Fruit fly (Drosophila melanogaster) whole organism, embryonic: ENCODE measurements around the gene CG15772.

Experiments
- Adf1 ChIP-seq: fragments of 200-800 bp; sonication (Bioruptor generic); IDR thresholded peaks from 2 replicates; pipeline ENCODE4 v1.3.6; 2022; ENCODE audit warnings: missing biosample characterization, missing genetic modification characterization
- Aef1 ChIP-seq: fragments of 200-800 bp; sonication (Bioruptor generic); IDR thresholded peaks from 3 replicates; pipeline ENCODE4 v1.3.6; 2022; ENCODE audit warnings: missing biosample characterization, missing genetic modification characterization
- Antp ChIP-seq: fragments of 200-800 bp; sonication (Bioruptor generic); optimal IDR thresholded peaks from 3 replicates; lab custom pipeline; 2016; ENCODE audit warnings: missing biosample characterization, missing genetic modification characterization
- CG11560 ChIP-seq: fragments of 200-800 bp; sonication (Bioruptor generic); IDR thresholded peaks from 3 replicates; pipeline ENCODE4 v1.3.6; 2022; ENCODE audit warnings: missing biosample characterization, missing genetic modification characterization
- CG11695 ChIP-seq: fragments of 200-800 bp; sonication (Bioruptor generic); IDR thresholded peaks from 3 replicates; pipeline ENCODE4 v1.3.6; 2022; ENCODE audit warnings: missing biosample characterization, missing genetic modification characterization
- CG15514 ChIP-seq: fragments of 200-800 bp; sonication (Bioruptor generic); optimal IDR thresholded peaks from 3 replicates; lab custom pipeline; 2017; ENCODE audit warnings: missing biosample characterization, missing genetic modification characterization, mild to moderate bottlenecking, moderate library complexity, missing genetic modification reagents
- CG32532 ChIP-seq: fragments of 200-800 bp; sonication (Bioruptor generic); IDR thresholded peaks from 2 replicates; pipeline ENCODE4 v1.3.6; 2022; ENCODE audit warnings: missing biosample characterization, missing genetic modification characterization
- CG3847 ChIP-seq: fragments of 200-800 bp; sonication (Bioruptor generic); IDR thresholded peaks from 2 replicates; pipeline ENCODE4 v1.3.6; 2022; ENCODE audit warnings: missing biosample characterization, missing genetic modification characterization
- CG4404 ChIP-seq: fragments of 200-800 bp; sonication (Bioruptor generic); IDR thresholded peaks from 2 replicates; pipeline ENCODE4 v1.3.6; 2022; ENCODE audit warnings: missing biosample characterization, missing genetic modification characterization
- CG4424 ChIP-seq: fragments of 200-800 bp; sonication (Bioruptor generic); optimal IDR thresholded peaks from 3 replicates; lab custom pipeline; 2016; ENCODE audit warnings: missing biosample characterization, missing genetic modification characterization
- CG6175 ChIP-seq: fragments of 200-800 bp; sonication (Bioruptor generic); IDR thresholded peaks from 3 replicates; pipeline ENCODE4 v1.3.6; 2022; ENCODE audit warnings: missing biosample characterization, missing genetic modification characterization
- CG7839 ChIP-seq: fragments of 200-800 bp; sonication (Bioruptor generic); optimal IDR thresholded peaks from 3 replicates; lab custom pipeline; 2018; ENCODE audit warnings: missing biosample characterization, mild to moderate bottlenecking, missing genetic modification characterization, moderate library complexity
- D ChIP-seq, 2 experiments: fragments of 200-800 bp in 1 of 2; fragments of >200 bp in 1 of 2; sonication (Bioruptor generic) in 1 of 2; optimal IDR thresholded peaks; 2 replicates in 1 of 2; 3 replicates in 1 of 2; lab custom pipeline; 2017; ENCODE audit warnings: mild to moderate bottlenecking in 1 of 2, missing biosample characterization in 1 of 2, missing genetic modification characterization in 1 of 2, missing genetic modification reagents in 1 of 2
- D19B ChIP-seq: fragments of 200-800 bp; sonication (Bioruptor generic); optimal IDR thresholded peaks from 2 replicates; lab custom pipeline; 2017; ENCODE audit warnings: missing biosample characterization, mild to moderate bottlenecking, missing genetic modification characterization
- Drgx ChIP-seq: fragments of 200-800 bp; sonication (Bioruptor generic); IDR thresholded peaks from 2 replicates; pipeline ENCODE4 v1.3.6; 2022; ENCODE audit warnings: missing biosample characterization, missing genetic modification characterization
- E2f1 ChIP-seq: fragments of 200-800 bp; sonication (Bioruptor generic); IDR thresholded peaks from 2 replicates; pipeline ENCODE4 v1.3.6; 2022; ENCODE audit warnings: missing biosample characterization, missing genetic modification characterization
- Ets65A ChIP-seq: fragments of 200-800 bp; sonication (Bioruptor generic); peaks from one replicate; lab custom pipeline; 2016; ENCODE audit warnings: missing biosample characterization, missing genetic modification characterization
- Lim3 ChIP-seq: fragments of 200-800 bp; sonication (Bioruptor generic); IDR thresholded peaks from 2 replicates; pipeline ENCODE4 v1.3.6; 2022; ENCODE audit warnings: missing biosample characterization, missing genetic modification characterization
- MBD-R2 ChIP-seq: fragments of 200-800 bp; sonication (Bioruptor generic); IDR thresholded peaks from 2 replicates; pipeline ENCODE4 v1.3.6; 2022; ENCODE audit warnings: missing biosample characterization, missing genetic modification characterization
- Meics ChIP-seq: fragments of 200-800 bp; sonication (Bioruptor generic); optimal IDR thresholded peaks from 2 replicates; lab custom pipeline; 2017; ENCODE audit warnings: missing biosample characterization, mild to moderate bottlenecking, missing genetic modification characterization
- Mrtf ChIP-seq: fragments of 200-800 bp; sonication (Bioruptor generic); IDR thresholded peaks from 3 replicates; pipeline ENCODE4 v1.3.6; 2022; ENCODE audit warnings: missing biosample characterization, missing genetic modification characterization
- Ptx1 ChIP-seq: fragments of 200-800 bp; sonication (Bioruptor generic); IDR thresholded peaks from 2 replicates; pipeline ENCODE4 v1.3.6; 2022; ENCODE audit warnings: missing biosample characterization, missing genetic modification characterization
- Ravus ChIP-seq: fragments of 200-800 bp; sonication (Bioruptor generic); IDR thresholded peaks from 2 replicates; pipeline ENCODE4 v1.3.6; 2022; ENCODE audit warnings: missing biosample characterization, missing genetic modification characterization
- Rfx ChIP-seq: fragments of 200-800 bp; sonication (Bioruptor generic); IDR thresholded peaks from 2 replicates; pipeline ENCODE4 v1.3.6; 2022; ENCODE audit warnings: missing biosample characterization, missing genetic modification characterization
- Sox102F ChIP-seq: fragments of 200-800 bp; sonication (Bioruptor generic); optimal IDR thresholded peaks from 2 replicates; lab custom pipeline; 2018; ENCODE audit warnings: missing biosample characterization, mild to moderate bottlenecking, missing genetic modification characterization, moderate library complexity
- Ssrp ChIP-seq: fragments of 200-800 bp; sonication (Bioruptor generic); optimal IDR thresholded peaks from 2 replicates; lab custom pipeline; 2018; ENCODE audit warnings: missing biosample characterization, mild to moderate bottlenecking, missing genetic modification characterization, moderate library complexity
- Xbp1 ChIP-seq: fragments of 200-800 bp; sonication (Bioruptor generic); optimal IDR thresholded peaks from 3 replicates; lab custom pipeline; 2016; ENCODE audit warnings: missing biosample characterization, mild to moderate bottlenecking, missing genetic modification characterization
- Xrp1 ChIP-seq: fragments of 200-800 bp; sonication (Bioruptor generic); IDR thresholded peaks from 2 replicates; pipeline ENCODE4 v1.3.6; 2022; ENCODE audit warnings: missing biosample characterization, missing genetic modification characterization
- ara ChIP-seq: fragments of 200-800 bp; sonication (Bioruptor generic); IDR thresholded peaks from 2 replicates; pipeline ENCODE4 v1.3.6; 2022; ENCODE audit warnings: missing biosample characterization, missing genetic modification characterization
- ci ChIP-seq: fragments of 200-800 bp; sonication (Bioruptor generic); IDR thresholded peaks from 3 replicates; pipeline ENCODE4 v1.3.6; 2022; ENCODE audit warnings: missing biosample characterization, missing genetic modification characterization
- crol ChIP-seq: fragments of 200-800 bp; sonication (Bioruptor generic); IDR thresholded peaks from 2 replicates; pipeline ENCODE4 v1.3.6; 2022; ENCODE audit warnings: missing biosample characterization, missing genetic modification characterization
- cwo ChIP-seq: fragments of 200-800 bp; sonication (Bioruptor generic); optimal IDR thresholded peaks from 3 replicates; lab custom pipeline; 2017; ENCODE audit warnings: missing biosample characterization, missing genetic modification characterization, mild to moderate bottlenecking, moderate library complexity, missing genetic modification reagents
- dmrt99B ChIP-seq: fragments of 200-800 bp; sonication (Bioruptor generic); optimal IDR thresholded peaks from 2 replicates; lab custom pipeline; 2018; ENCODE audit warnings: missing biosample characterization, mild to moderate bottlenecking, missing genetic modification characterization, moderate library complexity
- dysf ChIP-seq: fragments of 200-800 bp; sonication (Bioruptor generic); IDR thresholded peaks from 3 replicates; pipeline ENCODE4 v1.3.6; 2022; ENCODE audit warnings: missing biosample characterization, missing genetic modification characterization
- en ChIP-seq: fragments of 200-800 bp; sonication (Bioruptor generic); optimal IDR thresholded peaks from 2 replicates; lab custom pipeline; 2016; ENCODE audit warnings: missing biosample characterization, missing genetic modification characterization
- esg ChIP-seq: fragments of 200-800 bp; sonication (Bioruptor generic); conservative IDR thresholded peaks from 2 replicates; pipeline ENCODE4 v1.3.6; 2022; ENCODE audit warnings: missing biosample characterization, missing genetic modification characterization
- ewg ChIP-seq: fragments of 200-800 bp; sonication (Bioruptor generic); optimal IDR thresholded peaks from 3 replicates; lab custom pipeline; 2017; ENCODE audit warnings: mild to moderate bottlenecking, missing biosample characterization, missing genetic modification reagents, missing genetic modification characterization
- fd96Cb ChIP-seq: fragments of 200-800 bp; sonication (Bioruptor generic); optimal IDR thresholded peaks from 2 replicates; lab custom pipeline; 2018; ENCODE audit warnings: missing biosample characterization, mild to moderate bottlenecking, missing genetic modification characterization, moderate library complexity
- gem ChIP-seq: fragments of 200-800 bp; sonication (Bioruptor generic); optimal IDR thresholded peaks from 2 replicates; lab custom pipeline; 2019; ENCODE audit warnings: missing biosample characterization, mild to moderate bottlenecking, missing genetic modification characterization, moderate library complexity
- gfzf ChIP-seq: fragments of 200-800 bp; sonication (Bioruptor generic); optimal IDR thresholded peaks from 2 replicates; lab custom pipeline; 2016; ENCODE audit warnings: missing biosample characterization, mild to moderate bottlenecking, missing genetic modification characterization, moderate library complexity
- grau ChIP-seq: fragments of 200-800 bp; optimal IDR thresholded peaks from 3 replicates; lab custom pipeline; 2019; ENCODE audit warnings: missing biosample characterization, mild to moderate bottlenecking, missing genetic modification characterization, moderate library complexity
- klu ChIP-seq: fragments of 200-800 bp; sonication (Bioruptor generic); IDR thresholded peaks from 2 replicates; pipeline ENCODE4 v1.3.6; 2022; ENCODE audit warnings: missing biosample characterization, missing genetic modification characterization
- knrl ChIP-seq: fragments of 200-800 bp; sonication (Bioruptor generic); IDR thresholded peaks from 3 replicates; pipeline ENCODE4 v1.3.6; 2022; ENCODE audit warnings: missing biosample characterization, missing genetic modification characterization; ENCODE audit not compliant: partially characterized antibody
- lab ChIP-seq: fragments of 200-800 bp; sonication (Bioruptor generic); optimal IDR thresholded peaks from 3 replicates; lab custom pipeline; 2017; ENCODE audit warnings: missing biosample characterization, missing genetic modification characterization, mild to moderate bottlenecking, moderate library complexity, missing genetic modification reagents
- lmd ChIP-seq: fragments of 200-800 bp; sonication (Bioruptor generic); IDR thresholded peaks from 2 replicates; pipeline ENCODE4 v1.3.6; 2022; ENCODE audit warnings: missing biosample characterization, missing genetic modification characterization
- mld ChIP-seq: fragments of 200-800 bp; sonication (Bioruptor generic); IDR thresholded peaks from 3 replicates; pipeline ENCODE4 v1.3.6; 2022; ENCODE audit warnings: missing biosample characterization, missing genetic modification characterization; ENCODE audit not compliant: partially characterized antibody
- otp ChIP-seq: fragments of 200-800 bp; sonication (Bioruptor generic); IDR thresholded peaks from 3 replicates; pipeline ENCODE4, ENCODE4 v1.3.6; 2022; ENCODE audit warnings: missing biosample characterization, missing genetic modification characterization
- sob ChIP-seq: fragments of 200-800 bp; sonication (Bioruptor generic); IDR thresholded peaks from 2 replicates; pipeline ENCODE4 v1.3.6; 2022; ENCODE audit warnings: missing biosample characterization, missing genetic modification characterization
- ttk ChIP-seq: fragments of 200-800 bp; sonication (Bioruptor generic); IDR thresholded peaks from 2 replicates; pipeline ENCODE4 v2.1.2; 2022; ENCODE audit warnings: missing biosample characterization, missing genetic modification characterization
- zfh1 ChIP-seq: fragments of 200-800 bp; sonication (Bioruptor generic); IDR thresholded peaks from 3 replicates; pipeline ENCODE4 v1.3.6; 2022; ENCODE audit warnings: missing biosample characterization, missing genetic modification characterization

Gene CG15772

DNA sequence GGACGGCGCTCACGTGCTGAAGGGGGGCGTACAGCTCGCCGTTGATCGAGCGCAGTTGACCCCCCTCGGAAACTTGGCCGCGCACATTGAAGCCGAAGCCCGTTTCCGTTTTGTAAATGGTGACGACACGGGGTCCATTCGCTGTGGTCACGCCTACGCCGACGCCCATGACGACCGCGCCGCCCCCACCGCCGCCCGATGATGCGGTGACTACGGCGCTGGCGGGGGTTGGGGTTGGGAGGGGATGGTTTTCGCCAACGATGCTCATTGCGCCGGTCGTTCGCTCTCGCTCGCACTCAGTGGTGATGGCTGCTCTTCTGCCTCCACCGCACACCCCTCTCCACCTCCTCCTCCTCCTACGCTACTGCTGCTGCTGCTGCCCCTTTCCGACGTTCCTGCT, 14.9 kb upstream of the CG15772 start (continued):
- TF ChIP-seq E2f1 (GFP tag; lab: Robert Waterston, UW) (peak; percentile 17; the same call in 1 of the 2 replicates), CG7839 (tag; lab: Kevin White, UChicago) (peak; percentile 29), cwo (peak; percentile 62), CG4424 (peak; percentile 22), Meics (peak; percentile 31), D (optimal IDR thresholded peaks at IDR 0.05; lab: Kevin White, UChicago) (no peak), D (GFP tag; optimal IDR thresholded peaks at IDR 0.05; lab: Kevin White, UChicago) (no peak), esg (GFP tag; lab: Robert Waterston, UW) (0 out of 2 replicates have a peak, but pooled peaks have one; percentile 14), CG11560 (tag; lab: Robert Waterston, UW) (no peak), Rfx (peak; percentile 57), CG11695 (GFP tag; lab: Robert Waterston, UW) (0 out of 3 replicates have a peak, but pooled peaks have one; percentile 36), crol (peak; percentile 99), CG15514 (GFP tag; lab: Kevin White, UChicago) (peak; percentile 35), knrl (GFP tag; lab: Robert Waterston, UW) (no peak), CG4404 (0 out of 2 replicates have a peak, but pooled peaks have one; percentile 11), grau (tag; lab: Kevin White, UChicago) (peak; percentile 16), en (no peak), Aef1 (GFP tag; lab: Robert Waterston, UW) (peak; percentile 36; the same call in 1 of the 3 replicates), gem (tag; lab: Kevin White, UChicago) (peak; percentile 8), Sox102F (GFP tag; lab: Kevin White, UChicago) (peak; percentile 39), Ssrp (tag; lab: Kevin White, UChicago) (no peak), Mrtf (peak; percentile 50; the same call in 1 of the 3 replicates), Drgx (GFP tag; lab: Robert Waterston, UW) (peak; percentile 59), lab (GFP tag; lab: Kevin White, UChicago) (peak; percentile 44), Antp (GFP tag; lab: Kevin White, UChicago) (peak; percentile 42), gfzf (no peak), ttk (peak; percentile 33; the same call in 1 of the 2 replicates), MBD-R2 (GFP tag; lab: Robert Waterston, UW) (0 out of 2 replicates have a peak, but pooled peaks have one; percentile 35), Xbp1 (GFP tag; lab: Kevin White, UChicago) (peak; percentile 6), mld (GFP tag; lab: Robert Waterston, UW) (no peak), ci (GFP tag; lab: Robert Waterston, UW) (peak; percentile 69; the same call in 2 of the 3 replicates), lmd (GFP tag; lab: Robert Waterston, UW) (peak; percentile 30; the same call in 1 of the 2 replicates), klu (0 out of 2 replicates have a peak, but pooled peaks have one; percentile 42), Xrp1 (GFP tag; lab: Robert Waterston, UW) (peak; percentile 51; the same call in 1 of the 2 replicates), CG32532 (peak; percentile 50), fd96Cb (tag; lab: Kevin White, UChicago) (no peak), Ptx1 (0 out of 2 replicates have a peak, but pooled peaks have one; percentile 24), CG6175 (GFP tag; lab: Robert Waterston, UW) (peak; percentile 41; the same call in 1 of the 3 replicates), dysf (GFP tag; lab: Robert Waterston, UW) (peak; percentile 49; the same call in 1 of the 3 replicates), D19B (no peak), zfh1 (GFP tag; lab: Robert Waterston, UW) (peak; percentile 50; the same call in 2 of the 3 replicates), CG3847 (GFP tag; lab: Robert Waterston, UW) (peak; percentile 22; the same call in 1 of the 2 replicates), otp (GFP tag; lab: Robert Waterston, UW) (0 out of 3 replicates have a peak, but pooled peaks have one; percentile 16), Ravus (no peak), sob (GFP tag; lab: Robert Waterston, UW) (0 out of 2 replicates have a peak, but pooled peaks have one; percentile 12), Lim3 (no peak), ewg (GFP tag; lab: Kevin White, UChicago) (peak; percentile 34), Ets65A (GFP tag; lab: Kevin White, UChicago) (peak; percentile 12), ara (GFP tag; lab: Robert Waterston, UW) (peak; percentile 47; the same call in 1 of the 2 replicates), Adf1 (GFP tag; lab: Robert Waterston, UW) (peak; percentile 81), dmrt99B (tag; lab: Kevin White, UChicago) (peak; percentile 6)
